Worm (Caenorhabditis elegans): ENCODE data around the gene F58E2.5.

DNA sequence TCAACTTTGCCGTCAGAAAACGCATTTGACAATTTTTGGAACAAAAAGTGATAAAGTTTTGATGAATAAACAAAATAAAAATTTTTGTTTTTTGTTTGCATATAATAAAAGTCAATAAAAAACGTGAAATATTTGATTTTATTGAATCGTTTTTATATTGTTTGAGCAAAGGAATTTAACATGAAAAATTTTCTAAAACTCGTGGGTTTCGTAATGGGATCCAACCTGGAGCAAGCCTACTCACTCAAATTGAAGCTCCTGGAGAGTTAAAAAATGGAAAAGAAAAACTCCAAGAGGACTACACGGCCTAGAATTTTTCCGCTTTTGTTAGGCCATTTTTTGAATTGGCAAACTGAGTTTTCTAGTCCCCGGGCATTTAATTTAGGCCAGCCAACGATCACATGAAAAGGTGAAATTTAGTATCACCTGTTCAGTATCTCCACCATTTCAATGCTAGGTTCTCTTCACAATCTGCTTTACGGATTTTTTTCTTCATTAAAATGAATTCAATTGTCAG, 16.2 kb upstream of the F58E2.5 start, which contains the start of the genes C04C3.9 and srz-60:
- TF ChIP-seq F57A8.1 (GFP tag; optimal IDR thresholded peaks at IDR 0.05): no peak
- no peak for TF ChIP-seq snpc-3.4 (tag; optimal IDR thresholded peaks at IDR 0.05)
- no peak for TF ChIP-seq ceh-40 (GFP tag; IDR thresholded peaks at IDR 0.05)
- TF ChIP-seq ceh-58 (GFP tag; IDR thresholded peaks at IDR 0.05): no peak
- TF ChIP-seq C17E4.6 (GFP tag; IDR thresholded peaks at IDR 0.05): no peak
- no peak for TF ChIP-seq Y56A3A.18 (GFP tag; IDR thresholded peaks at IDR 0.05)
- no peak for TF ChIP-seq ama-1 (optimal IDR thresholded peaks at IDR 0.05)
- no peak for TF ChIP-seq ama-1 (GFP tag; optimal IDR thresholded peaks at IDR 0.05)
- TF ChIP-seq F49E8.2 (tag; optimal IDR thresholded peaks at IDR 0.05; ENCODE audit: insufficient read depth): no peak
- no peak for TF ChIP-seq akir-1 (GFP tag; optimal IDR thresholded peaks at IDR 0.05)
- TF ChIP-seq hrde-1 (tag; optimal IDR thresholded peaks at IDR 0.05; ENCODE audit: borderline replicate concordance): no peak
- TF ChIP-seq F33H1.4 (GFP tag; IDR thresholded peaks at IDR 0.05): no peak
- TF ChIP-seq ekl-4 (GFP tag; IDR thresholded peaks at IDR 0.05): no peak
